Fruit fly (Drosophila melanogaster) whole organism, prepupa: ENCODE measurements around the gene GC2.

Source experiments
- Blimp-1 ChIP-seq: fragments of 200-800 bp; sonication (Bioruptor generic); optimal IDR thresholded peaks from 3 replicates; lab custom pipeline; 2017; ENCODE audit warnings: missing biosample characterization, missing genetic modification characterization, mild to moderate bottlenecking, moderate library complexity, missing genetic modification reagents
- CG10631 ChIP-seq: fragments of 200-800 bp; sonication (Bioruptor generic); optimal IDR thresholded peaks from 2 replicates; lab custom pipeline; 2016; ENCODE audit warnings: missing biosample characterization, missing genetic modification characterization
- CG10669 ChIP-seq: fragments of 200-800 bp; sonication (Bioruptor generic); optimal IDR thresholded peaks from 3 replicates; lab custom pipeline; 2018; ENCODE audit warnings: missing biosample characterization, mild to moderate bottlenecking, missing genetic modification characterization, moderate library complexity
- CG11902 ChIP-seq: fragments of 200-800 bp; sonication (Bioruptor generic); optimal IDR thresholded peaks from 3 replicates; lab custom pipeline; 2016; ENCODE audit warnings: missing biosample characterization, missing genetic modification characterization
- CG15336 ChIP-seq: fragments of 200-800 bp; sonication (Bioruptor generic); IDR thresholded peaks from 2 replicates; pipeline ENCODE4 v1.3.6; 2022; ENCODE audit warnings: missing biosample characterization, missing genetic modification characterization
- CG1621 ChIP-seq: fragments of 200-800 bp; sonication (Bioruptor generic); optimal IDR thresholded peaks from 3 replicates; lab custom pipeline; 2018; ENCODE audit warnings: missing biosample characterization, mild to moderate bottlenecking, missing genetic modification characterization
- CG16779 ChIP-seq: fragments of 200-800 bp; sonication (Bioruptor generic); optimal IDR thresholded peaks from 3 replicates; lab custom pipeline; 2017; ENCODE audit warnings: missing biosample characterization, mild to moderate bottlenecking, missing genetic modification characterization
- CG3032 ChIP-seq: fragments of 200-800 bp; optimal IDR thresholded peaks from 2 replicates; lab custom pipeline; 2019; ENCODE audit warnings: missing biosample characterization, mild to moderate bottlenecking, missing genetic modification characterization, moderate library complexity
- CG31627 ChIP-seq: fragments of 200-800 bp; sonication (Bioruptor generic); optimal IDR thresholded peaks from 3 replicates; lab custom pipeline; 2016; ENCODE audit warnings: missing biosample characterization, missing genetic modification characterization
- CG32006 ChIP-seq: fragments of 200-800 bp; sonication (Bioruptor generic); optimal IDR thresholded peaks from 3 replicates; lab custom pipeline; 2017; ENCODE audit warnings: missing biosample characterization, mild to moderate bottlenecking, missing genetic modification characterization
- CG34406 ChIP-seq: fragments of 200-800 bp; sonication (Bioruptor generic); optimal IDR thresholded peaks from 3 replicates; lab custom pipeline; 2016; ENCODE audit warnings: missing biosample characterization, missing genetic modification characterization
- CG3919 ChIP-seq: fragments of 200-800 bp; sonication (Bioruptor generic); optimal IDR thresholded peaks from 3 replicates; lab custom pipeline; 2016; ENCODE audit warnings: missing biosample characterization, missing genetic modification characterization
- CG6276 ChIP-seq: fragments of 200-800 bp; sonication (Bioruptor generic); optimal IDR thresholded peaks from 2 replicates; lab custom pipeline; 2017; ENCODE audit warnings: missing biosample characterization, mild to moderate bottlenecking, missing genetic modification characterization
- CG6792 ChIP-seq: fragments of 200-800 bp; sonication (Bioruptor generic); optimal IDR thresholded peaks from 3 replicates; lab custom pipeline; 2016; ENCODE audit warnings: missing biosample characterization, missing genetic modification characterization
- CG6808 ChIP-seq: fragments of 200-800 bp; sonication (Bioruptor generic); optimal IDR thresholded peaks from 3 replicates; lab custom pipeline; 2017; ENCODE audit warnings: missing biosample characterization, missing genetic modification characterization, mild to moderate bottlenecking, moderate library complexity, missing genetic modification reagents
- CG6854 ChIP-seq: fragments of 200-800 bp; sonication (Bioruptor generic); optimal IDR thresholded peaks from 2 replicates; lab custom pipeline; 2017; ENCODE audit warnings: missing biosample characterization, mild to moderate bottlenecking, missing genetic modification characterization
- CG8119 ChIP-seq: fragments of 200-800 bp; sonication (Bioruptor generic); IDR thresholded peaks from 3 replicates; pipeline ENCODE4 v1.3.6; 2022; ENCODE audit warnings: missing biosample characterization, missing genetic modification characterization
- CG8632 ChIP-seq: fragments of 200-800 bp; sonication (Bioruptor generic); optimal IDR thresholded peaks from 3 replicates; lab custom pipeline; 2016; ENCODE audit warnings: missing biosample characterization, missing genetic modification characterization
- Eip75B ChIP-seq: fragments of 200-800 bp; sonication (Bioruptor generic); optimal IDR thresholded peaks from 3 replicates; lab custom pipeline; 2016; ENCODE audit warnings: missing biosample characterization, missing genetic modification characterization
- Eip78C ChIP-seq: fragments of 200-800 bp; sonication (Bioruptor generic); peaks from one replicate; lab custom pipeline; 2016; ENCODE audit warnings: missing biosample characterization, missing genetic modification characterization
- Eip93F ChIP-seq: fragments of 200-800 bp; sonication (Bioruptor generic); optimal IDR thresholded peaks from 2 replicates; lab custom pipeline; 2016; ENCODE audit warnings: missing biosample characterization, mild to moderate bottlenecking, missing genetic modification characterization
- Ets21C ChIP-seq: fragments of 200-800 bp; sonication (Bioruptor generic); optimal IDR thresholded peaks from 3 replicates; lab custom pipeline; 2016; ENCODE audit warnings: missing biosample characterization, missing genetic modification characterization
- Ets96B ChIP-seq: fragments of 200-800 bp; optimal IDR thresholded peaks from 2 replicates; lab custom pipeline; 2019; ENCODE audit warnings: missing biosample characterization, mild to moderate bottlenecking, missing genetic modification characterization, moderate library complexity
- Hr39 ChIP-seq: fragments of 200-800 bp; sonication (Bioruptor generic); optimal IDR thresholded peaks from 2 replicates; lab custom pipeline; 2016; ENCODE audit warnings: missing biosample characterization, missing genetic modification characterization
- Hr4 ChIP-seq: fragments of 200-800 bp; sonication (Bioruptor generic); optimal IDR thresholded peaks from 3 replicates; lab custom pipeline; 2016; ENCODE audit warnings: missing biosample characterization, missing genetic modification characterization
- Lpt ChIP-seq: fragments of 200-800 bp; sonication (Bioruptor generic); optimal IDR thresholded peaks from 3 replicates; lab custom pipeline; 2016; ENCODE audit warnings: missing biosample characterization, missing genetic modification characterization
- Met ChIP-seq: fragments of 200-800 bp; sonication (Bioruptor generic); optimal IDR thresholded peaks from 3 replicates; lab custom pipeline; 2016; ENCODE audit warnings: missing biosample characterization, missing genetic modification characterization
- OdsH ChIP-seq: fragments of 200-800 bp; sonication (Bioruptor generic); optimal IDR thresholded peaks from 3 replicates; lab custom pipeline; 2016; ENCODE audit warnings: missing biosample characterization, missing genetic modification characterization
- Smox ChIP-seq: fragments of 200-800 bp; sonication (Bioruptor generic); optimal IDR thresholded peaks from 3 replicates; lab custom pipeline; 2016; ENCODE audit warnings: missing biosample characterization, missing genetic modification characterization
- Sox14 ChIP-seq: fragments of 200-800 bp; sonication (Bioruptor generic); optimal IDR thresholded peaks from 3 replicates; lab custom pipeline; 2016; ENCODE audit warnings: missing biosample characterization, missing genetic modification characterization
- achi ChIP-seq: fragments of 200-800 bp; sonication (Bioruptor generic); optimal IDR thresholded peaks from 3 replicates; lab custom pipeline; 2016; ENCODE audit warnings: missing biosample characterization, missing genetic modification characterization
- acj6 ChIP-seq: fragments of 200-800 bp; sonication (Bioruptor generic); optimal IDR thresholded peaks from 3 replicates; lab custom pipeline; 2016; ENCODE audit warnings: missing biosample characterization, missing genetic modification characterization
- cyc ChIP-seq: fragments of 200-800 bp; sonication (Bioruptor generic); optimal IDR thresholded peaks from 3 replicates; lab custom pipeline; 2016; ENCODE audit warnings: missing biosample characterization, missing genetic modification characterization
- dsx ChIP-seq: fragments of 200-800 bp; optimal IDR thresholded peaks from 3 replicates; lab custom pipeline; 2019; ENCODE audit warnings: missing biosample characterization, mild to moderate bottlenecking, missing genetic modification characterization, moderate library complexity; ENCODE audit not compliant: poor library complexity, severe bottlenecking
- eg ChIP-seq: fragments of 200-800 bp; sonication (Bioruptor generic); IDR thresholded peaks from 3 replicates; pipeline ENCODE4 v1.3.6; 2022; ENCODE audit warnings: missing biosample characterization, missing genetic modification characterization
- esn ChIP-seq: fragments of 200-800 bp; sonication (Bioruptor generic); optimal IDR thresholded peaks from 2 replicates; lab custom pipeline; 2016; ENCODE audit warnings: missing biosample characterization, mild to moderate bottlenecking, missing genetic modification characterization, moderate library complexity
- fd59A ChIP-seq: fragments of 200-800 bp; sonication (Bioruptor generic); optimal IDR thresholded peaks from 2 replicates; lab custom pipeline; 2017; ENCODE audit warnings: missing biosample characterization, mild to moderate bottlenecking, missing genetic modification characterization, missing genetic modification reagents
- fd85E ChIP-seq: fragments of 200-800 bp; sonication (Bioruptor generic); optimal IDR thresholded peaks from 3 replicates; lab custom pipeline; 2016; ENCODE audit warnings: missing biosample characterization, missing genetic modification characterization
- lz ChIP-seq: fragments of 200-800 bp; sonication (Bioruptor generic); optimal IDR thresholded peaks from 3 replicates; lab custom pipeline; 2016; ENCODE audit warnings: missing biosample characterization, missing genetic modification characterization
- ss ChIP-seq, 2 experiments: fragments of 200-800 bp; sonication (Bioruptor generic); optimal IDR thresholded peaks; 2 replicates in 1 of 2; 3 replicates in 1 of 2; lab custom pipeline; 2017 to 2018; ENCODE audit warnings: mild to moderate bottlenecking in 2 of 2, missing biosample characterization in 2 of 2, missing genetic modification characterization in 2 of 2, moderate library complexity in 1 of 2
- svp ChIP-seq: fragments of 200-800 bp; sonication (Bioruptor generic); peaks from one replicate; lab custom pipeline; 2016; ENCODE audit warnings: missing biosample characterization, missing genetic modification characterization
- vri ChIP-seq: fragments of 200-800 bp; sonication (Bioruptor generic); optimal IDR thresholded peaks from 3 replicates; lab custom pipeline; 2016; ENCODE audit warnings: missing biosample characterization, mild to moderate bottlenecking, missing genetic modification characterization

The GC2 gene

DNA sequence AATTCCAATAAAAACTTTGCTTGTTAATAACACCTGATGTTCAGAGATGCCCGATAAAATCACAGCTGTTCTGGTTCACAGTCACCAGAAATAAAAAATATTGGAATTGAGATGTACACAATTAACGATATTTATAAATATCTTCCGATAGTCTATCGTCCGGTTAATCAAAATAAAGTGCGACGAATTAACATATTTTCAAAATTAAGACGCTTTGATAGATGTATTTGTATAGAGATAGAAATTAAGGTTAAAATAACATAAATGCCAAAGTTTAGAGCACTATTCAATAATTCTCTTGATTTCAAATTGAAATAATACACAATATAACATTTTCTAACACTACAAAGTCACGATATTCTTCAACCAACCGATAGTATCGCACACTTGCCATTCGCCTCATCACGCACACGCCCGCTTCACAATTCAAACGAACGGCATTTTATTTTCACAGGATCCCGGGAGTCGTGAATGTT lies 8.7 kb upstream of the GC2 start, which contains the start of the genes CG3281 and aurA (continued):
- TF ChIP-seq Lpt (GFP tag; lab: Kevin White, UChicago) (peak; percentile 41), CG11902 (peak; percentile 51), CG3032 (peak; percentile 75), Eip93F (GFP tag; lab: Kevin White, UChicago) (no peak), CG8632 (GFP tag; lab: Kevin White, UChicago) (peak; percentile 5), Eip75B (peak; percentile 74), ss (GFP tag; optimal IDR thresholded peaks at IDR 0.05; lab: Kevin White, UChicago) (peak; percentile 9 to 38), Met (no peak), lz (peak; percentile 78), CG6854 (no peak), Eip78C (GFP tag; lab: Kevin White, UChicago) (peak; percentile 85), CG16779 (tag; lab: Kevin White, UChicago) (no peak), Ets21C (GFP tag; lab: Kevin White, UChicago) (peak; percentile 61), fd85E (GFP tag; lab: Kevin White, UChicago) (no peak), CG15336 (GFP tag; lab: Robert Waterston, UW) (no peak), CG10631 (GFP tag; lab: Kevin White, UChicago) (peak; percentile 83), CG34406 (GFP tag; lab: Kevin White, UChicago) (peak; percentile 53), Smox (GFP tag; lab: Kevin White, UChicago) (no peak), svp (GFP tag; lab: Kevin White, UChicago) (peak; percentile 79), dsx (peak; percentile 18)

DNA sequence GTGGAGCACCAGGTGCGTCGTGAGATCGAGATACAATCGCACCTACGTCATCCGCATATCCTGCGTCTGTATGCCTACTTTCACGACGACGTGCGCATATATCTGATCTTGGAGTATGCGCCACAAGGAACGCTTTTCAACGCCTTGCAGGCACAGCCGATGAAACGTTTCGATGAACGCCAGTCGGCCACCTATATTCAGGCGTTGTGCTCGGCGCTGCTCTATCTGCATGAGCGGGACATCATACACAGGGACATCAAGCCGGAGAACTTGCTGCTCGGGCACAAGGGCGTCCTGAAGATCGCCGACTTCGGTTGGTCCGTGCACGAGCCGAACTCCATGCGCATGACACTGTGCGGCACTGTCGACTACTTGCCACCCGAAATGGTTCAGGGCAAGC lies 7.5 kb upstream of the GC2 start:
- no peak for TF ChIP-seq CG31627 (GFP tag; lab: Kevin White, UChicago)
- no peak for TF ChIP-seq CG10631 (GFP tag; lab: Kevin White, UChicago)
- no peak for TF ChIP-seq CG34406 (GFP tag; lab: Kevin White, UChicago)
- no peak for TF ChIP-seq vri (GFP tag; lab: Kevin White, UChicago)
- no peak for TF ChIP-seq CG8119 (GFP tag; lab: Robert Waterston, UW)
- TF ChIP-seq CG6808 = no peak
- no peak for TF ChIP-seq CG6276 (GFP tag; lab: Kevin White, UChicago)
- no peak for TF ChIP-seq CG1621 (tag; lab: Kevin White, UChicago)
- TF ChIP-seq Smox (GFP tag; lab: Kevin White, UChicago) = no peak
- no peak for TF ChIP-seq CG10669
- TF ChIP-seq CG6792 (GFP tag; lab: Kevin White, UChicago) = no peak
- TF ChIP-seq CG11902 = no peak
- TF ChIP-seq acj6 (GFP tag; lab: Kevin White, UChicago) = no peak
- TF ChIP-seq, all 60 proteins: peak for 0

DNA sequence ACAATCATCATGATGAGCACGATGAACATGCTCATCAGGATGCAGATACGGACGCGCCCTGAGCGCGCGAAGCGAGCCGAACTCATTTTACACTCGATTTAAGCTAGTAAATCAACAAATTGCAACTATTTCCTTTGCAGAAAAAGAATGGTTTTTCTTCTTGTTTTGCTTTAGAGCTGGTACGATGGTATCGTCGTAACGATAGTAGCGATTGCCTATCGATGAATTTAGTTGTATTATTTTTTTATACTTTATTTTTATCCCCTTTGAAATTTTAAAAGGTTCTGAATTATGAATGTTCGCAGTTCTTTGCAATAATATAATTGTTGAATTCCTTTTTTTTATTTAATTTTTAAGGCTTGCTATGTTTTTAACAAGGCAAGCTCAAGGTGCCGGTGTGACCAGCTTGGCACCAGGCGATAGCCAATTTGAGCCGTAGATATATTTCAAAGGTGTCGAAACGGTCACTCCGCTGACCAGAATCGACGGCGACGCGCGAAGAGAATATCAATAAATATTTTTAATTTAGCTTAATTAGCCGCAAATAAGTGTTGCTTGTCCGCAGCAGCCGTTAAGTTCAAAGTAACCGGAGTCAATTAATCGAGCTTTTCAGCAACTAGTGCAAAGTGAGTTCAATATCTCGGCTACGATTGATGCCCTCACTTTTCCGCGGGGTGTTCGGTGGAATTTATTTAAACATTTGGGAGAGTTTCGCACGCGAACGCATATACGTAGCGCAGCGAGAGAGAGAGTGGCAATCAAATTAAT lies 4.0 kb upstream of the GC2 start, which contains the start of the genes CG12213 and GC1:
Gene CG12213 (minus strand): TSS at position 430 of the 768 bp plus-strand sequence.
Gene GC1 (plus strand): TSS at position 447 of the 768 bp plus-strand sequence.
- no peak for TF ChIP-seq CG34406 (GFP tag; lab: Kevin White, UChicago)
- TF ChIP-seq fd85E (GFP tag; lab: Kevin White, UChicago) = no peak
- TF ChIP-seq Blimp-1 (GFP tag; lab: Kevin White, UChicago) = no peak
- TF ChIP-seq Hr4 (GFP tag; lab: Kevin White, UChicago) = peak; percentile 20
- peak; percentile 57 for TF ChIP-seq CG3032
- TF ChIP-seq fd59A (GFP tag; lab: Kevin White, UChicago) = no peak
- TF ChIP-seq CG3919 = peak; percentile 33
- TF ChIP-seq CG8632 (GFP tag; lab: Kevin White, UChicago) = no peak
- peak; percentile 32 for TF ChIP-seq Ets96B (tag; lab: Kevin White, UChicago)
- peak; percentile 24 for TF ChIP-seq lz
- peak; percentile 40 for TF ChIP-seq Met
- peak; percentile 33 for TF ChIP-seq vri (GFP tag; lab: Kevin White, UChicago)
- TF ChIP-seq CG10631 (GFP tag; lab: Kevin White, UChicago) = peak; percentile 29
- peak; percentile 16 for TF ChIP-seq CG31627 (GFP tag; lab: Kevin White, UChicago)
- TF ChIP-seq CG6808 = peak; percentile 9
- TF ChIP-seq Lpt (GFP tag; lab: Kevin White, UChicago) = no peak
- TF ChIP-seq dsx = peak; percentile 41
- TF ChIP-seq OdsH (GFP tag; lab: Kevin White, UChicago) = peak; percentile 24
- peak in 1 of 2 experiments; percentile 11 for TF ChIP-seq ss (GFP tag; optimal IDR thresholded peaks at IDR 0.05; lab: Kevin White, UChicago)
- TF ChIP-seq Sox14 (GFP tag; lab: Kevin White, UChicago) = peak; percentile 27
- TF ChIP-seq svp (GFP tag; lab: Kevin White, UChicago) = peak; percentile 72
- TF ChIP-seq esn = peak; percentile 31
- TF ChIP-seq CG32006 (GFP tag; lab: Kevin White, UChicago) = peak; percentile 30
- peak; percentile 2 for TF ChIP-seq CG6854
- TF ChIP-seq CG16779 (tag; lab: Kevin White, UChicago) = no peak
- peak; percentile 56 for TF ChIP-seq Eip93F (GFP tag; lab: Kevin White, UChicago)
- peak; percentile 46; the same call in 1 of the 3 replicates for TF ChIP-seq eg (GFP tag; lab: Robert Waterston, UW)
- no peak for TF ChIP-seq CG1621 (tag; lab: Kevin White, UChicago)
- no peak for TF ChIP-seq cyc (GFP tag; lab: Kevin White, UChicago)
- TF ChIP-seq achi = peak; percentile 15
- no peak for TF ChIP-seq CG6792 (GFP tag; lab: Kevin White, UChicago)
- TF ChIP-seq Eip75B = peak; percentile 40
- TF ChIP-seq Ets21C (GFP tag; lab: Kevin White, UChicago) = peak; percentile 14
- TF ChIP-seq Hr39 = peak; percentile 24
- peak; percentile 36 for TF ChIP-seq Eip78C (GFP tag; lab: Kevin White, UChicago)
- TF ChIP-seq, all 60 proteins: peak for 25
